Worm (Caenorhabditis elegans): ENCODE measurements around the gene fkh-6.

The fkh-6 gene

DNA sequence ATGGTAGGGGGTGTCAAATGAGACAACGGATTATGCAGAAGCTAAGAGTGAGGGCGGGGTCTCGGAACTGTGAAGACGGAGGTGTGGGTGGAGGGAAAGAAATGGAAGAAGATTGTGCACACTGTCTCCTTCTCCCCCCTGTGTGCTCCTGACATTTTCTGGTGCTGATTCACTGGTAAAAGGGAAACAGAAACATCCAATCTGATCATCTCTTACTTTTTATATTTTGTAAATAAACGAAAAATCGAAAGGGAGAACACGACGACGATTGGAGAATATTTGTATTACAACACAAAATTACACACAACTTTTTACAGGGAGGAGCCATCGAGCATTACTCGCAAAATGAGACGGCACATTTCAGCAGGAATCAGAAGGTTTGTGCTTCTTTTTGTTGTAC, at the start of gene fkh-6:
fkh-6 (minus strand) TSS at position 101 of the 400 bp plus-strand sequence.
- no peak for TF ChIP-seq R02D3.7 (tag; optimal IDR thresholded peaks at IDR 0.05)
- no peak for TF ChIP-seq eor-1 (tag; optimal IDR thresholded peaks at IDR 0.05)
- no peak for TF ChIP-seq fos-1 (tag; optimal IDR thresholded peaks at IDR 0.05)
- TF ChIP-seq ztf-11 (tag; optimal IDR thresholded peaks at IDR 0.05), result no peak
- TF ChIP-seq ama-1 (optimal IDR thresholded peaks at IDR 0.05), result no peak
- TF ChIP-seq nhr-11 (tag; optimal IDR thresholded peaks at IDR 0.05), result no peak
- TF ChIP-seq pha-4 (tag; optimal IDR thresholded peaks at IDR 0.05), result no peak
- TF ChIP-seq snpc-4 (tag; optimal IDR thresholded peaks at IDR 0.05), result no peak
- no peak for TF ChIP-seq egl-5 (tag; optimal IDR thresholded peaks at IDR 0.05)
- TF ChIP-seq mdl-1 (tag; optimal IDR thresholded peaks at IDR 0.05), result no peak
- TF ChIP-seq ceh-82 (tag; optimal IDR thresholded peaks at IDR 0.05), result no peak
- TF ChIP-seq zag-1 (tag; optimal IDR thresholded peaks at IDR 0.05), result no peak
- no peak for TF ChIP-seq daf-12 (tag; optimal IDR thresholded peaks at IDR 0.05)
- no peak for TF ChIP-seq elt-2 (tag; optimal IDR thresholded peaks at IDR 0.05)
- no peak for TF ChIP-seq lin-15B (tag; optimal IDR thresholded peaks at IDR 0.05)
- TF ChIP-seq elt-1 (tag; optimal IDR thresholded peaks at IDR 0.05), result no peak
- no peak for TF ChIP-seq fkh-2 (tag; optimal IDR thresholded peaks at IDR 0.05)
- no peak for TF ChIP-seq pqm-1 (tag; optimal IDR thresholded peaks at IDR 0.05)
- no peak for TF ChIP-seq nhr-28 (tag; optimal IDR thresholded peaks at IDR 0.05)
- no peak for TF ChIP-seq unc-39 (tag; optimal IDR thresholded peaks at IDR 0.05)

DNA sequence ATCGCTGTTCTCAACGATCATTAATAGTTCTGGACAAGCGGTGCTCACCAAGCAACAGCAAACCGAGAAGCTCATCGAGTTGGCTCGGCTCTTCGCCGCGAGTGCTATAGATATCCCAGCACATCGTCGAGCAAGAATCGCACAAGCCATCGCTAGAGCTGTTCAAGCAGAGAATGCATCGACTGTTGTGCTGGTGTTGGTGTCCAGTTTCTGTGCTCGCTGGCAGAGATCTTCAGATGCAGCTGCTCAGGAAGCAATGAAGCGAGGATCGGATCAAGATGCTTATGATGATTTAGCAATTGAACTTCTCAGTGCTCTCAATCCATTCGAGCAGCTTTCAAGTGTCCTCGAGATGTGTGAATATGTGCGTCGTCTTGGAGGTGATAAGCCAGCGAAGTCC, 44.9 kb upstream of the fkh-6 start:
- no peak for TF ChIP-seq nhr-67 (tag; optimal IDR thresholded peaks at IDR 0.05)
- TF ChIP-seq nhr-77 (tag; optimal IDR thresholded peaks at IDR 0.05), result no peak
- TF ChIP-seq nhr-76 (tag; optimal IDR thresholded peaks at IDR 0.05), result no peak
- TF ChIP-seq elt-1 (tag; optimal IDR thresholded peaks at IDR 0.05), result no peak
- no peak for TF ChIP-seq nhr-23 (tag; optimal IDR thresholded peaks at IDR 0.05)
- no peak for TF ChIP-seq ama-1 (optimal IDR thresholded peaks at IDR 0.05)
- TF ChIP-seq ceh-82 (tag; optimal IDR thresholded peaks at IDR 0.05), result no peak
- no peak for TF ChIP-seq nhr-28 (tag; optimal IDR thresholded peaks at IDR 0.05)
- no peak for TF ChIP-seq lsy-12 (tag; optimal IDR thresholded peaks at IDR 0.05)
- TF ChIP-seq mdl-1 (tag; optimal IDR thresholded peaks at IDR 0.05), result no peak

- TF ChIP-seq elt-2 (tag; optimal IDR thresholded peaks at IDR 0.05), result no peak
- TF ChIP-seq unc-39 (tag; optimal IDR thresholded peaks at IDR 0.05), result no peak
- no peak for TF ChIP-seq pha-4 (tag; optimal IDR thresholded peaks at IDR 0.05)
- TF ChIP-seq ztf-4 (tag; optimal IDR thresholded peaks at IDR 0.05), result no peak
- no peak for TF ChIP-seq ceh-82 (tag; optimal IDR thresholded peaks at IDR 0.05)
- no peak for TF ChIP-seq nhr-76 (tag; optimal IDR thresholded peaks at IDR 0.05)
- no peak for TF ChIP-seq nhr-237 (tag; optimal IDR thresholded peaks at IDR 0.05)
- TF ChIP-seq jun-1 (tag; optimal IDR thresholded peaks at IDR 0.05), result no peak
- TF ChIP-seq sea-2 (GFP tag; optimal IDR thresholded peaks at IDR 0.05), result no peak
- no peak for TF ChIP-seq pqm-1 (tag; optimal IDR thresholded peaks at IDR 0.05)
- TF ChIP-seq nhr-25 (tag; optimal IDR thresholded peaks at IDR 0.05), result no peak
- no peak for TF ChIP-seq mdl-1 (tag; optimal IDR thresholded peaks at IDR 0.05)
- TF ChIP-seq zag-1 (tag; optimal IDR thresholded peaks at IDR 0.05), result no peak
Measured at ce11 chrII:4424807-4425206, 41.6 kb upstream of the fkh-6 start, which contains the start of the genes dcaf-13 and toe-1. Gene dcaf-13, minus strand, starts transcription at chrII:4424902. Gene toe-1, plus strand, starts transcription at chrII:4425167.

DNA sequence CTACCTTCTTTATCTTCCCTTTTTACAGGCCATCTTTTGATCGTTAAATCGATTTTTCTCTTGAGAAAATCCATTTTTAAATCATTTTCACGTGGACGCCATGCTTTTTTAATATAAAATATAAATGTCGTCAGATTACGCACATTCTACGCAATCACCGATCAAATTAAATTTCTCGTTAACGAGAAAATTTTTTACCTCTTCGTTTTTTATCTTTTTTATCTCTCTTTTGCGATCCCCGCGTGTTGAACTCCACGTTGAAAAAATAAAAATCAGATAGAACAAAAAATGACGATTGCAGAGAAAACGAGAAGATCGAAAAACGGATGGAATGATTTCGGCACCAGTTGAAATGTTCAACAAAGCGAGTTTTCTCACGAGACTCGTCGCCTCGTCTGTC, 36.8 kb upstream of the fkh-6 start, which contains the start of gene bpnt-1:
bpnt-1 (plus strand) TSS at position 301 of the 400 bp plus-strand sequence.
- TF ChIP-seq snpc-4 (tag; optimal IDR thresholded peaks at IDR 0.05) (no peak), nhr-67 (tag; optimal IDR thresholded peaks at IDR 0.05) (no peak), eor-1 (tag; optimal IDR thresholded peaks at IDR 0.05) (no peak), ceh-28 (tag; optimal IDR thresholded peaks at IDR 0.05) (peak; percentile 14)

ce11 chrII:4417333-4417732, 34.1 kb upstream of the fkh-6 start, which contains the start of gene sod-5:
Gene sod-5, plus strand, starts transcription at chrII:4417633.
- TF ChIP-seq jun-1 (tag; optimal IDR thresholded peaks at IDR 0.05) (no peak), nhr-25 (tag; optimal IDR thresholded peaks at IDR 0.05) (no peak), nhr-12 (tag; optimal IDR thresholded peaks at IDR 0.05) (no peak), egl-5 (tag; optimal IDR thresholded peaks at IDR 0.05) (no peak), mml-1 (tag; optimal IDR thresholded peaks at IDR 0.05) (no peak)

DNA sequence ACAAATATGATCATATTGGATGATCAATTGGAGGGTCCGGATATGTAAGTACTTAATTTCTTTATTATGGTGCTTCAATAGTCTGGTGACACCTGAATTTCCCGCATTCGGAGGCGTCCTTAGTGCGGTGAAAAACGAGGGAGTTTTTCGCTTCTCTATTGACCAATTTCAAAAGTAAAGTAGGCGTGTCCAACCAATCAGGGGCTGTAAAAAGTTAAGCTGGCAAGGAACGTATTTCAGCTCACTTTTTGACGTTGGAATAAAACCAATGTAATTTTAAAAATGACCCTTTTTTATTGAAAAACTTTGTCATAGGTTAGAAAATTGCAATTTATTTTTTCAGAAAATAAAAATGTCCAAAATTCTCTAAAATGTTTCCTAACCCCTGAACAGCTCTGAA, 26.4 kb upstream of the fkh-6 start:
- TF ChIP-seq nfya-1 (tag; optimal IDR thresholded peaks at IDR 0.05; ENCODE audit: insufficient read depth) (peak; percentile 90), egl-27 (tag; optimal IDR thresholded peaks at IDR 0.05) (no peak), nhr-11 (tag; optimal IDR thresholded peaks at IDR 0.05) (no peak)

All from whole organism, L3 larva.